Worm (Caenorhabditis elegans) whole organism, L4/young adult: ENCODE results near the gene K10D6.3.

Source experiments
- W03F9.2 ChIP-seq: fragments of 150-350 bp; optimal IDR thresholded peaks from 2 replicates; lab custom pipeline; 2014; ENCODE audit warnings: missing biosample characterization, missing genetic modification characterization
- him-1 ChIP-seq: sonication (generic microtip); optimal IDR thresholded peaks from 2 replicates; lab custom pipeline; 2016; ENCODE audit warnings: missing genotype, missing genetic modification reagents, missing genetic modification characterization, missing compliant biosample characterization

DNA sequence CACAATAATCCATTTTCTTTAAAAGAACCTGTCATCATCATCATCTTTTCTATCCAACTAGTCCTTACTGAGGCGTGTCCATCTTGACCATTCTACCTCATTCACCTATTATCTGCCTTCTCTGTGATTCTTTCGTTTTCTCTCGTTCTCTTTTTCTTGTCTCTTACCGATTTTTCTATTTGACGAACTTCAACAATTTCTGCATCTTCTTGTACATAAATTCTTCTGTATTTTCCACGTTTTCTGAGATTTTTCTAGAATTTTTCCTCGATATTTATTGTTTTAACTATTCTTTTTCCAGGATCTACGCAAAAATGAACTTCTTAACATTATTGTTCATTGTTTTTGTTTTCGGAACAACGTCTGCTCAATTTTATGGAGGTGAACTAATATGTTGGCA is 17.5 kb upstream of the K10D6.3 start, which contains the start of gene cnc-10:
- TF ChIP-seq W03F9.2 (tag; lab: Kevin White, UChicago) (no peak), him-1 (no peak)
